Worm (Caenorhabditis elegans): ENCODE data around the gene C34B4.2.

ce11 chrV:13120097-13120496, 37.2 kb downstream of the C34B4.2 start, which contains the start of gene max-1:
- TF ChIP-seq hmg-1.1 (GFP tag; IDR thresholded peaks at IDR 0.05) (no peak), nhr-11 (tag; optimal IDR thresholded peaks at IDR 0.05) (no peak), unc-130 (GFP tag; optimal IDR thresholded peaks at IDR 0.05) (no peak), madf-5 (GFP tag; IDR thresholded peaks at IDR 0.05) (no peak), set-16 (GFP tag; IDR thresholded peaks at IDR 0.05) (no peak), lin-13 (GFP tag; optimal IDR thresholded peaks at IDR 0.05) (no peak), zip-2 (tag; optimal IDR thresholded peaks at IDR 0.05) (no peak), dpl-1 (GFP tag; optimal IDR thresholded peaks at IDR 0.05) (no peak), egl-27 (tag; optimal IDR thresholded peaks at IDR 0.05) (no peak), lin-39 (tag; optimal IDR thresholded peaks at IDR 0.05) (no peak)

All from whole organism, L4 larva.